Worm (Caenorhabditis elegans): ENCODE data around the gene vps-16.

- TF ChIP-seq tra-4 (tag; optimal IDR thresholded peaks at IDR 0.05), result no peak
- no peak for TF ChIP-seq pes-1 (GFP tag; IDR thresholded peaks at IDR 0.05)
- no peak for TF ChIP-seq ama-1 (optimal IDR thresholded peaks at IDR 0.05)
- no peak for TF ChIP-seq hnd-1 (tag; optimal IDR thresholded peaks at IDR 0.05)
- TF ChIP-seq F13C5.2 (tag; optimal IDR thresholded peaks at IDR 0.05), result no peak
- TF ChIP-seq sea-1 (GFP tag; conservative IDR thresholded peaks at IDR 0.05), result no peak
- no peak for TF ChIP-seq flt-1 (GFP tag; IDR thresholded peaks at IDR 0.05)
- TF ChIP-seq tbx-11 (GFP tag; IDR thresholded peaks at IDR 0.05), result no peak
- no peak for TF ChIP-seq ceh-36 (tag; optimal IDR thresholded peaks at IDR 0.05)
- no peak for TF ChIP-seq ceh-13 (GFP tag; optimal IDR thresholded peaks at IDR 0.05)
- no peak for TF ChIP-seq B0310.2 (tag; optimal IDR thresholded peaks at IDR 0.05)
- TF ChIP-seq scrt-1 (GFP tag; IDR thresholded peaks at IDR 0.05), result no peak
- TF ChIP-seq hmbx-1 (tag; optimal IDR thresholded peaks at IDR 0.05), result no peak
Measured at ce11 chrIII:6411914-6412313, 21.1 kb upstream of the vps-16 start, which contains the start of gene C05D11.5.

Data from whole organism, early embryonic.